Fruit fly (Drosophila melanogaster) whole organism, embryonic: ENCODE data around the gene CG9674.

ENCODE experiments used
- Atf6 ChIP-seq: fragments of 200-800 bp; sonication (Bioruptor generic); IDR thresholded peaks from 2 replicates; pipeline ENCODE4 v1.3.6; 2022; ENCODE audit warnings: missing biosample characterization, missing genetic modification characterization
- Bteb2 ChIP-seq: fragments of 200-800 bp; sonication (Bioruptor generic); optimal IDR thresholded peaks from 2 replicates; lab custom pipeline; 2016; ENCODE audit warnings: missing biosample characterization, missing genetic modification characterization
- CG10431 ChIP-seq: fragments of 200-800 bp; sonication (Bioruptor generic); optimal IDR thresholded peaks from 3 replicates; lab custom pipeline; 2018; ENCODE audit warnings: missing biosample characterization, mild to moderate bottlenecking, missing genetic modification characterization
- CG10543 ChIP-seq: fragments of 200-800 bp; sonication (Bioruptor generic); optimal IDR thresholded peaks from 3 replicates; lab custom pipeline; 2017; ENCODE audit warnings: missing biosample characterization, mild to moderate bottlenecking, missing genetic modification characterization, moderate library complexity
- CG11398 ChIP-seq: fragments of 200-800 bp; sonication (Bioruptor generic); optimal IDR thresholded peaks from 2 replicates; lab custom pipeline; 2016; ENCODE audit warnings: missing biosample characterization, missing genetic modification characterization
- CG11695 ChIP-seq: fragments of 200-800 bp; sonication (Bioruptor generic); IDR thresholded peaks from 3 replicates; pipeline ENCODE4 v1.3.6; 2022; ENCODE audit warnings: missing biosample characterization, missing genetic modification characterization
- CG11723 ChIP-seq: fragments of 200-800 bp; sonication (Bioruptor generic); optimal IDR thresholded peaks from 2 replicates; lab custom pipeline; 2017; ENCODE audit warnings: missing biosample characterization, mild to moderate bottlenecking, missing genetic modification characterization
- CG12071 ChIP-seq: fragments of 200-800 bp; sonication (Bioruptor generic); optimal IDR thresholded peaks from 3 replicates; lab custom pipeline; 2018; ENCODE audit warnings: missing biosample characterization, mild to moderate bottlenecking, missing genetic modification characterization
- CG12219 ChIP-seq: fragments of 200-800 bp; sonication (Bioruptor generic); optimal IDR thresholded peaks from 3 replicates; lab custom pipeline; 2018; ENCODE audit warnings: missing biosample characterization, mild to moderate bottlenecking, missing genetic modification characterization
- CG12744 ChIP-seq: fragments of 200-800 bp; sonication (Bioruptor generic); optimal IDR thresholded peaks from 2 replicates; lab custom pipeline; 2016; ENCODE audit warnings: missing biosample characterization, missing genetic modification characterization
- CG13775 ChIP-seq: fragments of 200-800 bp; sonication (Bioruptor generic); optimal IDR thresholded peaks from 3 replicates; lab custom pipeline; 2017; ENCODE audit warnings: missing biosample characterization, mild to moderate bottlenecking, missing genetic modification characterization
- CG14965 ChIP-seq: fragments of 200-800 bp; sonication (Bioruptor generic); optimal IDR thresholded peaks from 2 replicates; lab custom pipeline; 2016; ENCODE audit warnings: missing biosample characterization, missing genetic modification characterization, borderline replicate concordance
- CG15011 ChIP-seq: fragments of 200-800 bp; sonication (Bioruptor generic); optimal IDR thresholded peaks from 3 replicates; lab custom pipeline; 2018; ENCODE audit warnings: missing biosample characterization, mild to moderate bottlenecking, missing genetic modification characterization
- CG15479 ChIP-seq: fragments of 200-800 bp; sonication (Bioruptor generic); optimal IDR thresholded peaks from 3 replicates; lab custom pipeline; 2019; ENCODE audit warnings: missing biosample characterization, mild to moderate bottlenecking, missing genetic modification characterization, moderate library complexity
- CG17912 ChIP-seq: fragments of 200-800 bp; sonication (Bioruptor generic); optimal IDR thresholded peaks from 2 replicates; lab custom pipeline; 2018; ENCODE audit warnings: missing biosample characterization, mild to moderate bottlenecking, missing genetic modification characterization
- CG18011 ChIP-seq: fragments of 200-800 bp; sonication (Bioruptor generic); optimal IDR thresholded peaks from 2 replicates; lab custom pipeline; 2017; ENCODE audit warnings: missing biosample characterization, missing genetic modification characterization, mild to moderate bottlenecking, moderate library complexity, missing genotype
- CG2199 ChIP-seq: fragments of 200-800 bp; sonication (Bioruptor generic); IDR thresholded peaks from 3 replicates; pipeline ENCODE4 v1.3.6; 2022; ENCODE audit warnings: missing biosample characterization, missing genetic modification characterization
- CG2202 ChIP-seq: fragments of 200-800 bp; sonication (Bioruptor generic); optimal IDR thresholded peaks from 2 replicates; lab custom pipeline; 2018; ENCODE audit warnings: missing biosample characterization, mild to moderate bottlenecking, missing genetic modification characterization
- CG2712 ChIP-seq: fragments of 200-800 bp; optimal IDR thresholded peaks from 3 replicates; lab custom pipeline; 2019; ENCODE audit warnings: missing biosample characterization, mild to moderate bottlenecking, missing genetic modification characterization, moderate library complexity
- CG2889 ChIP-seq: fragments of 200-800 bp; sonication (Bioruptor generic); IDR thresholded peaks from 3 replicates; pipeline ENCODE4 v1.3.6; 2022; ENCODE audit warnings: missing biosample characterization, missing genetic modification characterization
- CG32532 ChIP-seq: fragments of 200-800 bp; sonication (Bioruptor generic); IDR thresholded peaks from 2 replicates; pipeline ENCODE4 v1.3.6; 2022; ENCODE audit warnings: missing biosample characterization, missing genetic modification characterization
- CG3847 ChIP-seq: fragments of 200-800 bp; sonication (Bioruptor generic); IDR thresholded peaks from 2 replicates; pipeline ENCODE4 v1.3.6; 2022; ENCODE audit warnings: missing biosample characterization, missing genetic modification characterization
- CG3995 ChIP-seq: fragments of 200-800 bp; sonication (Bioruptor generic); optimal IDR thresholded peaks from 3 replicates; lab custom pipeline; 2016; ENCODE audit warnings: missing biosample characterization, missing genetic modification characterization
- CG4854 ChIP-seq: fragments of 200-800 bp; sonication (Bioruptor generic); optimal IDR thresholded peaks from 2 replicates; lab custom pipeline; 2016; ENCODE audit warnings: missing biosample characterization, missing genetic modification characterization, inconsistent platforms
- CG8388 ChIP-seq: fragments of 200-800 bp; sonication (Bioruptor generic); optimal IDR thresholded peaks from 2 replicates; lab custom pipeline; 2019; ENCODE audit warnings: missing biosample characterization, mild to moderate bottlenecking, missing genetic modification characterization, moderate library complexity
- CG8478 ChIP-seq: fragments of >200 bp; optimal IDR thresholded peaks from 2 replicates; lab custom pipeline; 2018
- CG8765 ChIP-seq: fragments of 200-800 bp; sonication (Bioruptor generic); IDR thresholded peaks from 2 replicates; pipeline ENCODE4 v1.3.6; 2022; ENCODE audit warnings: missing biosample characterization, missing genetic modification characterization
- CG9437 ChIP-seq: fragments of 200-800 bp; sonication (Bioruptor generic); optimal IDR thresholded peaks from 2 replicates; lab custom pipeline; 2018; ENCODE audit warnings: missing biosample characterization, mild to moderate bottlenecking, missing genetic modification characterization
- CG9797 ChIP-seq: fragments of 200-800 bp; sonication (Bioruptor generic); optimal IDR thresholded peaks from 3 replicates; lab custom pipeline; 2018; ENCODE audit warnings: missing biosample characterization, mild to moderate bottlenecking, missing genetic modification characterization
- Dek ChIP-seq: fragments of 200-800 bp; sonication (Bioruptor generic); optimal IDR thresholded peaks from 3 replicates; lab custom pipeline; 2019; ENCODE audit warnings: missing biosample characterization, mild to moderate bottlenecking, missing genetic modification characterization, moderate library complexity
- Dip2 ChIP-seq: fragments of 200-800 bp; sonication (Bioruptor generic); IDR thresholded peaks from 2 replicates; pipeline ENCODE4 v1.3.6; 2022; ENCODE audit warnings: missing biosample characterization, missing genetic modification characterization
- Ets65A ChIP-seq: fragments of 200-800 bp; sonication (Bioruptor generic); peaks from one replicate; lab custom pipeline; 2016; ENCODE audit warnings: missing biosample characterization, missing genetic modification characterization
- Fer3 ChIP-seq: fragments of 200-800 bp; sonication (Bioruptor generic); optimal IDR thresholded peaks from 2 replicates; lab custom pipeline; 2018; ENCODE audit warnings: missing biosample characterization, mild to moderate bottlenecking, missing genetic modification characterization, moderate library complexity
- Gsc ChIP-seq: fragments of 200-800 bp; sonication (Bioruptor generic); IDR thresholded peaks from 2 replicates; pipeline ENCODE4 v1.3.6; 2022; ENCODE audit warnings: missing biosample characterization, missing genetic modification characterization
- Hsf ChIP-seq: fragments of 200-800 bp; sonication (Bioruptor generic); optimal IDR thresholded peaks from 3 replicates; lab custom pipeline; 2016; ENCODE audit warnings: missing biosample characterization, missing genetic modification characterization
- Jarid2 ChIP-seq: fragments of 200-800 bp; sonication (Bioruptor generic); optimal IDR thresholded peaks from 3 replicates; lab custom pipeline; 2017; ENCODE audit warnings: mild to moderate bottlenecking, missing biosample characterization, missing genetic modification reagents, missing genetic modification characterization
- MESR4 ChIP-seq: fragments of 200-800 bp; sonication (Bioruptor generic); optimal IDR thresholded peaks from 2 replicates; lab custom pipeline; 2018; ENCODE audit warnings: missing biosample characterization, mild to moderate bottlenecking, missing genetic modification characterization, moderate library complexity
- Med ChIP-seq: fragments of 200-800 bp; sonication (Bioruptor generic); peaks from one replicate; lab custom pipeline; 2016; ENCODE audit warnings: missing biosample characterization, missing genetic modification characterization, mild to moderate bottlenecking, inconsistent platforms, moderate library complexity
- Meics ChIP-seq: fragments of 200-800 bp; sonication (Bioruptor generic); optimal IDR thresholded peaks from 2 replicates; lab custom pipeline; 2017; ENCODE audit warnings: missing biosample characterization, mild to moderate bottlenecking, missing genetic modification characterization
- Oaz ChIP-seq: fragments of 200-800 bp; sonication (Bioruptor generic); IDR thresholded peaks from 2 replicates; pipeline ENCODE4 v1.3.6; 2022; ENCODE audit warnings: missing biosample characterization, missing genetic modification characterization
- Side ChIP-seq: fragments of 200-800 bp; sonication (Bioruptor generic); optimal IDR thresholded peaks from 2 replicates; lab custom pipeline; 2016; ENCODE audit warnings: missing biosample characterization, missing genetic modification characterization
- Spps ChIP-seq: fragments of 200-800 bp; sonication (Bioruptor generic); optimal IDR thresholded peaks from 2 replicates; lab custom pipeline; 2018; ENCODE audit warnings: missing biosample characterization, mild to moderate bottlenecking, missing genetic modification characterization
- Sry-δ ChIP-seq: fragments of 200-800 bp; sonication (Bioruptor generic); optimal IDR thresholded peaks from 2 replicates; lab custom pipeline; 2016; ENCODE audit warnings: missing biosample characterization, missing genetic modification characterization
- abd-A ChIP-seq: fragments of 200-800 bp; sonication (Bioruptor generic); optimal IDR thresholded peaks from 3 replicates; lab custom pipeline; 2019; ENCODE audit warnings: missing biosample characterization, mild to moderate bottlenecking, missing genetic modification characterization, moderate library complexity
- ase ChIP-seq: fragments of 200-800 bp; sonication (Bioruptor generic); IDR thresholded peaks from 3 replicates; pipeline ENCODE4 v1.3.6; 2022; ENCODE audit warnings: missing biosample characterization, missing genetic modification characterization
- bab2 ChIP-seq: fragments of 200-800 bp; sonication (Bioruptor generic); optimal IDR thresholded peaks from 2 replicates; lab custom pipeline; 2016; ENCODE audit warnings: missing biosample characterization, missing genetic modification characterization
- chinmo ChIP-seq: fragments of 200-800 bp; sonication (Bioruptor generic); IDR thresholded peaks from 4 replicates; pipeline ENCODE4 v1.3.6; 2022; ENCODE audit warnings: missing biosample characterization, missing genetic modification characterization; ENCODE audit not compliant: partially characterized antibody
- corto ChIP-seq: fragments of 200-800 bp; sonication (Bioruptor generic); optimal IDR thresholded peaks from 2 replicates; lab custom pipeline; 2016; ENCODE audit warnings: missing biosample characterization, mild to moderate bottlenecking, missing genetic modification characterization, moderate library complexity
- dmrt11E ChIP-seq: fragments of 200-800 bp; sonication (Bioruptor generic); optimal IDR thresholded peaks from 3 replicates; lab custom pipeline; 2018; ENCODE audit warnings: missing biosample characterization, mild to moderate bottlenecking, missing genetic modification characterization, moderate library complexity
- gro ChIP-seq: fragments of 200-800 bp; sonication (Bioruptor generic); optimal IDR thresholded peaks from 2 replicates; lab custom pipeline; 2016; ENCODE audit warnings: missing biosample characterization, missing genetic modification characterization
- h ChIP-seq: fragments of >200 bp; optimal IDR thresholded peaks from 2 replicates; lab custom pipeline; 2017
- lab ChIP-seq: fragments of 200-800 bp; sonication (Bioruptor generic); optimal IDR thresholded peaks from 3 replicates; lab custom pipeline; 2017; ENCODE audit warnings: missing biosample characterization, missing genetic modification characterization, mild to moderate bottlenecking, moderate library complexity, missing genetic modification reagents
- nerfin-2 ChIP-seq: fragments of 200-800 bp; sonication (Bioruptor generic); IDR thresholded peaks from 2 replicates; pipeline ENCODE4 v1.3.6; 2022; ENCODE audit warnings: missing biosample characterization, missing genetic modification characterization; ENCODE audit not compliant: partially characterized antibody

The CG9674 gene

DNA sequence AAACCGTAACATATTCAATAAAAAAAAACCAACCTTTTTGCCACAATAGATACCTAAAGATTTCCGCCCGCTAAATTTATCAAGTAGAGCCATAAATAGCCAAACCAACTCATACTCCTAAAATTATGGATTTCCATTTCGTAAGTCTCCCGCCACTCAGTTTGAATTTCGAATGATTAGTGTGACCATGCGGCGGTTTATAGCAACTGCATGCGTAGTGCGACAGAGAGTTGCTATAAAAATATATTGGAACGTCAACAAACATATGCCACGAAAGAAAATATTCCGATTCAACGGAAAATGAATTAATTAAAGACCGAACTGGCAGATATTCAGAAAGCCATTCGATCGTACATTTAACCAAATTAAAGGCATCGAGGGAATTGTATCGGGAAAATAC lies 24.7 kb downstream of the CG9674 start, which contains the start of gene CG9706:
Gene CG9706 (plus strand): TSS at position 222 of the 400 bp plus-strand sequence.
- TF ChIP-seq CG2199 (GFP tag; lab: Robert Waterston, UW) (no peak), chinmo (GFP tag; lab: Robert Waterston, UW) (no peak), CG18011 (GFP tag; lab: Kevin White, UChicago) (no peak), Dek (no peak), CG17912 (GFP tag; lab: Kevin White, UChicago) (no peak), CG8388 (GFP tag; lab: Kevin White, UChicago) (no peak), Oaz (no peak), CG8478 (lab: Kevin White, UChicago) (no peak), CG9797 (GFP tag; lab: Kevin White, UChicago) (peak; percentile 71), CG3995 (GFP tag; lab: Kevin White, UChicago) (peak; percentile 13), CG13775 (GFP tag; lab: Kevin White, UChicago) (no peak), corto (GFP tag; lab: Kevin White, UChicago) (no peak), Meics (GFP tag; lab: Kevin White, UChicago) (no peak), Side (GFP tag; lab: Kevin White, UChicago) (no peak), CG11398 (GFP tag; lab: Kevin White, UChicago) (no peak), MESR4 (GFP tag; lab: Kevin White, UChicago) (peak; percentile 43), CG2889 (GFP tag; lab: Robert Waterston, UW) (no peak), CG10431 (no peak), dmrt11E (tag; lab: Kevin White, UChicago) (no peak), CG12744 (GFP tag; lab: Kevin White, UChicago) (no peak), CG2202 (tag; lab: Kevin White, UChicago) (no peak), Spps (tag; lab: Kevin White, UChicago) (no peak), CG9437 (GFP tag; lab: Kevin White, UChicago) (no peak), Dip2 (GFP tag; lab: Robert Waterston, UW) (no peak), CG4854 (GFP tag; lab: Kevin White, UChicago) (no peak), CG12071 (no peak), CG2712 (tag; lab: Kevin White, UChicago) (no peak), CG10543 (no peak), h (lab: Kevin White, UChicago) (no peak), CG15479 (GFP tag; lab: Kevin White, UChicago) (no peak), ase (GFP tag; lab: Robert Waterston, UW) (no peak), Ets65A (no peak), CG15011 (no peak), Hsf (no peak), lab (GFP tag; lab: Kevin White, UChicago) (no peak), CG11723 (GFP tag; lab: Kevin White, UChicago) (no peak), CG14965 (no peak), CG11695 (GFP tag; lab: Robert Waterston, UW) (no peak), nerfin-2 (GFP tag; lab: Robert Waterston, UW) (no peak), Fer3 (no peak), CG32532 (no peak), Bteb2 (no peak), Med (GFP tag; lab: Kevin White, UChicago) (no peak), Sry-δ (GFP tag; lab: Kevin White, UChicago) (peak; percentile 35), CG12219 (GFP tag; lab: Kevin White, UChicago) (no peak), Atf6 (GFP tag; lab: Robert Waterston, UW) (no peak), CG3847 (GFP tag; lab: Robert Waterston, UW) (no peak), gro (GFP tag; lab: Kevin White, UChicago) (no peak), bab2 (GFP tag; lab: Kevin White, UChicago) (no peak), Jarid2 (GFP tag; lab: Kevin White, UChicago) (no peak), Gsc (GFP tag; lab: Robert Waterston, UW) (no peak), abd-A (tag; lab: Kevin White, UChicago) (no peak), CG8765 (GFP tag; lab: Robert Waterston, UW) (no peak)
